Worm (Caenorhabditis elegans) whole organism, young adult: ENCODE data around the gene chil-23.

Experiments used
- B0261.1 ChIP-seq: sonication (generic microtip); optimal IDR thresholded peaks from 2 replicates; lab custom pipeline; 2016; ENCODE audit warnings: mild to moderate bottlenecking, missing genetic modification characterization, moderate library complexity, missing compliant biosample characterization
- F22D6.2 ChIP-seq: sonication (generic microtip); optimal IDR thresholded peaks from 2 replicates; lab custom pipeline; 2016; ENCODE audit warnings: mild to moderate bottlenecking, missing genetic modification characterization, missing compliant biosample characterization
- F33H1.4 ChIP-seq: fragments of 200-800 bp; sonication (Bioruptor generic); IDR thresholded peaks from 2 replicates; pipeline ENCODE4 v1.3.6; 2022; ENCODE audit warnings: missing genetic modification reagents, missing genetic modification characterization, missing compliant biosample characterization
- F39B2.1 ChIP-seq: fragments of 200-800 bp; sonication (Bioruptor generic); IDR thresholded peaks from 2 replicates; pipeline ENCODE4 v1.3.6; 2022; ENCODE audit warnings: missing genetic modification reagents, missing genetic modification characterization, missing compliant biosample characterization
- F52B5.7 ChIP-seq: sonication (generic microtip); optimal IDR thresholded peaks from 2 replicates; lab custom pipeline; 2016; ENCODE audit warnings: mild to moderate bottlenecking, missing genetic modification characterization, missing compliant biosample characterization
- Y53F4B.3 ChIP-seq: fragments of 200-800 bp; sonication (Bioruptor generic); IDR thresholded peaks from 2 replicates; pipeline ENCODE4 v1.3.6; 2022; ENCODE audit warnings: missing genetic modification reagents, missing genetic modification characterization, missing compliant biosample characterization
- Y67H2A.10 ChIP-seq: fragments of 200-800 bp; sonication (Bioruptor generic); conservative IDR thresholded peaks from 2 replicates; pipeline ENCODE4 v1.3.6; 2022; ENCODE audit warnings: missing genetic modification reagents, missing genetic modification characterization, missing compliant biosample characterization
- Y79H2A.3 ChIP-seq: fragments of 200-800 bp; sonication (Bioruptor generic); conservative IDR thresholded peaks from 2 replicates; pipeline ENCODE4 v1.3.6; 2022; ENCODE audit warnings: missing genetic modification reagents, missing genetic modification characterization, missing compliant biosample characterization
- akir-1 ChIP-seq: fragments of 200-800 bp; sonication (Bioruptor generic); optimal IDR thresholded peaks from 2 replicates; lab custom pipeline; 2018; ENCODE audit warnings: mild to moderate bottlenecking, missing genetic modification characterization, moderate library complexity, missing compliant biosample characterization
- aptf-3 ChIP-seq: fragments of 200-800 bp; sonication (Bioruptor generic); IDR thresholded peaks from 2 replicates; pipeline ENCODE4 v1.3.6; 2022; ENCODE audit warnings: missing genetic modification characterization, missing compliant biosample characterization
- atf-7 ChIP-seq: sonication (generic microtip); optimal IDR thresholded peaks from 2 replicates; lab custom pipeline; 2017; ENCODE audit warnings: mild to moderate bottlenecking, missing genetic modification characterization, missing compliant biosample characterization
- bed-1 ChIP-seq: fragments of 200-800 bp; sonication (Bioruptor generic); IDR thresholded peaks from 2 replicates; pipeline ENCODE4 v1.3.6; 2022; ENCODE audit warnings: missing genetic modification reagents, missing genetic modification characterization, missing compliant biosample characterization
- bed-2 ChIP-seq: fragments of 200-800 bp; sonication (Bioruptor generic); IDR thresholded peaks from 2 replicates; pipeline ENCODE4 v1.3.6; 2022; ENCODE audit warnings: missing genetic modification reagents, missing genetic modification characterization, missing compliant biosample characterization
- cebp-1 ChIP-seq, 2 experiments: fragments of 200-800 bp in 1 of 2; sonication (Bioruptor generic) in 1 of 2; sonication (generic microtip) in 1 of 2; IDR thresholded peaks in 1 of 2; optimal IDR thresholded peaks in 1 of 2; 2 replicates each; pipeline versions ENCODE4 v1.3.6 to Lab custom; 2017 to 2022; ENCODE audit warnings: missing compliant biosample characterization in 2 of 2, missing genetic modification characterization in 2 of 2, mild to moderate bottlenecking in 1 of 2, missing genetic modification reagents in 1 of 2, moderate library complexity in 1 of 2
- ceh-100 ChIP-seq: fragments of 200-800 bp; sonication (Bioruptor generic); IDR thresholded peaks from 2 replicates; pipeline ENCODE4 v1.3.6; 2022; ENCODE audit warnings: missing genetic modification reagents, missing genetic modification characterization, missing compliant biosample characterization
- ceh-40 ChIP-seq: fragments of 200-800 bp; sonication (Bioruptor generic); IDR thresholded peaks from 2 replicates; pipeline ENCODE4 v1.3.6; 2022; ENCODE audit warnings: missing genetic modification characterization, missing compliant biosample characterization
- die-1 ChIP-seq: sonication (generic microtip); optimal IDR thresholded peaks from 2 replicates; lab custom pipeline; 2016; ENCODE audit warnings: missing genotype, mild to moderate bottlenecking, missing genetic modification characterization, missing compliant biosample characterization
- egl-18 ChIP-seq: fragments of 200-800 bp; sonication (Bioruptor generic); IDR thresholded peaks from 2 replicates; pipeline ENCODE4 v1.3.6; 2022; ENCODE audit warnings: missing genetic modification reagents, missing genetic modification characterization, missing compliant biosample characterization
- egl-44 ChIP-seq: fragments of 200-800 bp; sonication (Bioruptor generic); IDR thresholded peaks from 2 replicates; pipeline ENCODE4 v1.3.6; 2022; ENCODE audit warnings: missing genetic modification reagents, missing genetic modification characterization, missing compliant biosample characterization
- ekl-4 ChIP-seq: fragments of 200-800 bp; sonication (Bioruptor generic); IDR thresholded peaks from 2 replicates; pipeline ENCODE4 v1.3.6; 2022; ENCODE audit warnings: missing genetic modification reagents, missing genetic modification characterization, missing compliant biosample characterization
- fkh-3 ChIP-seq: sonication (generic microtip); optimal IDR thresholded peaks from 2 replicates; lab custom pipeline; 2016; ENCODE audit warnings: mild to moderate bottlenecking, missing genetic modification characterization, missing compliant biosample characterization
- him-1 ChIP-seq: sonication (generic microtip); optimal IDR thresholded peaks from 2 replicates; lab custom pipeline; 2016; ENCODE audit warnings: missing genotype, missing genetic modification reagents, missing genetic modification characterization, missing compliant biosample characterization
- hlh-26 ChIP-seq: fragments of 200-800 bp; sonication (Bioruptor generic); conservative IDR thresholded peaks from 2 replicates; pipeline ENCODE4 v1.3.6; 2022; ENCODE audit warnings: missing genetic modification reagents, missing genetic modification characterization, missing compliant biosample characterization
- lag-1 ChIP-seq: fragments of 200-800 bp; sonication (Bioruptor generic); IDR thresholded peaks from 2 replicates; pipeline ENCODE4 v1.3.6; 2022; ENCODE audit warnings: missing genetic modification reagents, missing genetic modification characterization, missing compliant biosample characterization
- let-607 ChIP-seq, 2 experiments: fragments of 200-800 bp in 1 of 2; sonication (Bioruptor generic) in 1 of 2; sonication (generic microtip) in 1 of 2; optimal IDR thresholded peaks; 2 replicates each; lab custom pipeline; 2016 to 2018; ENCODE audit warnings: mild to moderate bottlenecking in 2 of 2, missing compliant biosample characterization in 2 of 2, missing genetic modification characterization in 2 of 2, moderate library complexity in 2 of 2, missing genotype in 1 of 2
- madf-3 ChIP-seq: fragments of 200-800 bp; sonication (Bioruptor generic); IDR thresholded peaks from 2 replicates; pipeline ENCODE4 v1.3.6; 2022; ENCODE audit warnings: missing genetic modification reagents, missing genetic modification characterization, missing compliant biosample characterization
- mes-4 ChIP-seq: sonication (generic microtip); optimal IDR thresholded peaks from 2 replicates; lab custom pipeline; 2016; ENCODE audit warnings: missing genotype, missing genetic modification characterization, missing compliant biosample characterization
- nhr-80 ChIP-seq: sonication (generic microtip); optimal IDR thresholded peaks from 2 replicates; lab custom pipeline; 2016; ENCODE audit warnings: missing genetic modification characterization, missing compliant biosample characterization
- pbrm-1 ChIP-seq: fragments of 200-800 bp; sonication (Bioruptor generic); IDR thresholded peaks from 2 replicates; pipeline ENCODE4 v1.3.6; 2022; ENCODE audit warnings: missing genetic modification reagents, missing genetic modification characterization, missing compliant biosample characterization
- sdz-38 ChIP-seq: sonication (generic microtip); optimal IDR thresholded peaks from 2 replicates; lab custom pipeline; 2016; ENCODE audit warnings: missing genotype, missing genetic modification characterization, missing compliant biosample characterization
- sea-2 ChIP-seq: fragments of 200-800 bp; sonication (Bioruptor generic); IDR thresholded peaks from 2 replicates; pipeline ENCODE4 v1.3.6; 2022; ENCODE audit warnings: missing genetic modification characterization, missing compliant biosample characterization
- snpc-3.4 ChIP-seq: sonication (generic microtip); optimal IDR thresholded peaks from 2 replicates; lab custom pipeline; 2017; ENCODE audit warnings: missing genetic modification characterization, mild to moderate bottlenecking, missing compliant biosample characterization, antibody characterized with exemption, moderate library complexity, missing genotype, missing genetic modification reagents
- sptf-2 ChIP-seq: fragments of 200-800 bp; sonication (Bioruptor generic); optimal IDR thresholded peaks from 2 replicates; lab custom pipeline; 2018; ENCODE audit warnings: mild to moderate bottlenecking, missing genetic modification characterization, missing compliant biosample characterization
- tbp1 ChIP-seq: fragments of 200-800 bp; sonication (Bioruptor generic); optimal IDR thresholded peaks from 2 replicates; lab custom pipeline; 2018; ENCODE audit warnings: mild to moderate bottlenecking, missing genetic modification characterization, missing compliant biosample characterization
- tlf-1 ChIP-seq: fragments of 200-800 bp; sonication (Bioruptor generic); optimal IDR thresholded peaks from 2 replicates; lab custom pipeline; 2018; ENCODE audit warnings: mild to moderate bottlenecking, missing genetic modification characterization, missing compliant biosample characterization
- unc-62 ChIP-seq: fragments of 150-350 bp; optimal IDR thresholded peaks from 2 replicates; lab custom pipeline; 2014; ENCODE audit warnings: missing biosample characterization, missing genetic modification reagents, missing genetic modification characterization
- ztf-26 ChIP-seq: sonication (generic microtip); optimal IDR thresholded peaks from 2 replicates; lab custom pipeline; 2017; ENCODE audit warnings: missing genetic modification characterization, missing compliant biosample characterization
- ztf-28 ChIP-seq: fragments of 200-800 bp; sonication (Bioruptor generic); IDR thresholded peaks from 2 replicates; pipeline ENCODE4 v1.3.6; 2022; ENCODE audit warnings: missing genetic modification reagents, missing genetic modification characterization, missing compliant biosample characterization
- ztf-3 ChIP-seq: fragments of 200-800 bp; sonication (Bioruptor generic); optimal IDR thresholded peaks from 2 replicates; lab custom pipeline; 2018; ENCODE audit warnings: mild to moderate bottlenecking, missing genetic modification characterization, missing compliant biosample characterization

chil-23 gene

ce11 chrII:9438227-9438626 lies 30.2 kb downstream of the chil-23 start, which contains the start of gene chil-13:
Gene chil-13, minus strand, starts transcription at chrII:9438327.
- no peak for TF ChIP-seq F22D6.2 (tag; lab: Kevin White, UChicago)
- TF ChIP-seq pbrm-1 (GFP tag; lab: Robert Waterston, UW), result no peak
- no peak for TF ChIP-seq fkh-3 (tag; lab: Kevin White, UChicago)
- TF ChIP-seq nhr-80 (tag; lab: Kevin White, UChicago), result no peak
- TF ChIP-seq akir-1 (GFP tag; lab: Kevin White, UChicago), result no peak
- TF ChIP-seq unc-62 (GFP tag; lab: Kevin White, UChicago), result no peak
- no peak for TF ChIP-seq bed-2
- TF ChIP-seq let-607 (tag; optimal IDR thresholded peaks at IDR 0.05; lab: Kevin White, UChicago), result no peak
- no peak for TF ChIP-seq Y79H2A.3 (GFP tag; lab: Robert Waterston, UW)
- no peak for TF ChIP-seq ztf-3 (GFP tag; lab: Kevin White, UChicago)
- TF ChIP-seq tbp1 (GFP tag; lab: Kevin White, UChicago), result no peak
- no peak for TF ChIP-seq atf-7 (tag; lab: Kevin White, UChicago)
- TF ChIP-seq ztf-28 (GFP tag; lab: Robert Waterston, UW), result no peak
- no peak for TF ChIP-seq ekl-4 (GFP tag; lab: Robert Waterston, UW)
- no peak for TF ChIP-seq F52B5.7 (tag; lab: Kevin White, UChicago)
- no peak for TF ChIP-seq ztf-26 (tag; lab: Kevin White, UChicago)
- TF ChIP-seq sptf-2 (GFP tag; lab: Kevin White, UChicago), result no peak

- no peak for TF ChIP-seq ceh-100 (GFP tag; lab: Robert Waterston, UW)
- no peak for TF ChIP-seq die-1 (tag; lab: Kevin White, UChicago)
- no peak for TF ChIP-seq sdz-38 (tag; lab: Kevin White, UChicago)
- no peak for TF ChIP-seq snpc-3.4 (tag; lab: Kevin White, UChicago)
- TF ChIP-seq him-1 (tag; lab: Kevin White, UChicago), result no peak
- no peak for TF ChIP-seq Y53F4B.3
- no peak for TF ChIP-seq mes-4 (tag; lab: Kevin White, UChicago)
- no peak for TF ChIP-seq ceh-40 (GFP tag; lab: Robert Waterston, UW)
- TF ChIP-seq F33H1.4 (GFP tag; lab: Robert Waterston, UW), result no peak
- no peak for TF ChIP-seq B0261.1 (tag; lab: Kevin White, UChicago)
- TF ChIP-seq hlh-26 (GFP tag; lab: Robert Waterston, UW), result no peak
- TF ChIP-seq ztf-28 (GFP tag; lab: Robert Waterston, UW), result no peak
- no peak for TF ChIP-seq Y67H2A.10 (GFP tag; lab: Robert Waterston, UW)
- TF ChIP-seq cebp-1 (GFP tag; IDR thresholded peaks at IDR 0.05; lab: Robert Waterston, UW), result no peak
- no peak for TF ChIP-seq cebp-1 (tag; optimal IDR thresholded peaks at IDR 0.05; lab: Kevin White, UChicago)
- TF ChIP-seq sea-2 (GFP tag; lab: Robert Waterston, UW), result no peak
Observed at ce11 chrII:9436009-9436408, 32.4 kb downstream of the chil-23 start, which contains the start of gene kin-16. Gene kin-16, minus strand, starts transcription at chrII:9436109.

- no peak for TF ChIP-seq tlf-1
- no peak for TF ChIP-seq egl-18
- no peak for TF ChIP-seq madf-3
- no peak for TF ChIP-seq bed-1 (GFP tag; lab: Robert Waterston, UW)
- TF ChIP-seq lag-1 (GFP tag; lab: Robert Waterston, UW), result no peak
- TF ChIP-seq hlh-26 (GFP tag; lab: Robert Waterston, UW), result no peak
- TF ChIP-seq aptf-3 (GFP tag; lab: Robert Waterston, UW), result no peak
- no peak for TF ChIP-seq cebp-1 (GFP tag; IDR thresholded peaks at IDR 0.05; lab: Robert Waterston, UW)
- TF ChIP-seq cebp-1 (tag; optimal IDR thresholded peaks at IDR 0.05; lab: Kevin White, UChicago), result no peak
- TF ChIP-seq F39B2.1, result no peak
- no peak for TF ChIP-seq egl-44 (GFP tag; lab: Robert Waterston, UW)
- TF ChIP-seq, all 124 proteins: peak for 0
Observed at ce11 chrII:9433609-9434008, 34.8 kb downstream of the chil-23 start, which contains the start of gene kin-15. Gene kin-15, minus strand, starts transcription at chrII:9433709.
